Fruit fly (Drosophila melanogaster) whole organism, embryonic: ENCODE data around the gene pkaap.

Source experiments
- Awh ChIP-seq: fragments of 200-800 bp; sonication (Bioruptor generic); IDR thresholded peaks from 2 replicates; pipeline ENCODE4, ENCODE4 v1.3.6; 2022; ENCODE audit warnings: missing biosample characterization, missing genetic modification characterization
- Bgb ChIP-seq: fragments of 200-800 bp; sonication (Bioruptor generic); IDR thresholded peaks from 2 replicates; pipeline ENCODE4 v1.3.6; 2022; ENCODE audit warnings: missing biosample characterization, missing genetic modification characterization; ENCODE audit not compliant: partially characterized antibody
- CG10147 ChIP-seq: fragments of 200-800 bp; sonication (Bioruptor generic); optimal IDR thresholded peaks from 2 replicates; lab custom pipeline; 2019; ENCODE audit warnings: missing biosample characterization, mild to moderate bottlenecking, missing genetic modification characterization, moderate library complexity
- CG10321 ChIP-seq: fragments of 200-800 bp; sonication (Bioruptor generic); IDR thresholded peaks from 2 replicates; pipeline ENCODE4 v1.3.6; 2022; ENCODE audit warnings: missing biosample characterization, missing genetic modification characterization
- CG11695 ChIP-seq: fragments of 200-800 bp; sonication (Bioruptor generic); IDR thresholded peaks from 3 replicates; pipeline ENCODE4 v1.3.6; 2022; ENCODE audit warnings: missing biosample characterization, missing genetic modification characterization
- CG12155 ChIP-seq: fragments of 200-800 bp; sonication (Bioruptor generic); optimal IDR thresholded peaks from 3 replicates; lab custom pipeline; 2016; ENCODE audit warnings: missing biosample characterization, missing genetic modification characterization
- CG1233 ChIP-seq: fragments of 200-800 bp; sonication (Bioruptor generic); optimal IDR thresholded peaks from 4 replicates; lab custom pipeline; 2018; ENCODE audit warnings: missing biosample characterization, mild to moderate bottlenecking, missing genetic modification characterization
- CG12659 ChIP-seq: fragments of 200-800 bp; sonication (Bioruptor generic); optimal IDR thresholded peaks from 3 replicates; lab custom pipeline; 2017; ENCODE audit warnings: mild to moderate bottlenecking, missing biosample characterization, missing genetic modification reagents, missing genetic modification characterization
- CG12769 ChIP-seq: fragments of 200-800 bp; sonication (Bioruptor generic); optimal IDR thresholded peaks from 2 replicates; lab custom pipeline; 2019; ENCODE audit warnings: missing biosample characterization, mild to moderate bottlenecking, missing genetic modification characterization, moderate library complexity
- CG12942 ChIP-seq: fragments of 200-800 bp; sonication (Bioruptor generic); optimal IDR thresholded peaks from 3 replicates; lab custom pipeline; 2016; ENCODE audit warnings: missing biosample characterization, missing genetic modification characterization
- CG1529 ChIP-seq: fragments of 200-800 bp; sonication (Bioruptor generic); optimal IDR thresholded peaks from 3 replicates; lab custom pipeline; 2018; ENCODE audit warnings: missing biosample characterization, missing genetic modification characterization
- CG18599 ChIP-seq: fragments of 200-800 bp; sonication (Bioruptor generic); optimal IDR thresholded peaks from 3 replicates; lab custom pipeline; 2017; ENCODE audit warnings: missing biosample characterization, missing genetic modification characterization, mild to moderate bottlenecking, moderate library complexity, missing genetic modification reagents
- CG2202 ChIP-seq: fragments of 200-800 bp; sonication (Bioruptor generic); optimal IDR thresholded peaks from 2 replicates; lab custom pipeline; 2018; ENCODE audit warnings: missing biosample characterization, mild to moderate bottlenecking, missing genetic modification characterization
- CG4328 ChIP-seq: fragments of 200-800 bp; sonication (Bioruptor generic); optimal IDR thresholded peaks from 3 replicates; lab custom pipeline; 2017; ENCODE audit warnings: missing biosample characterization, missing genetic modification reagents, missing genetic modification characterization
- CG4707 ChIP-seq: fragments of 200-800 bp; sonication (Bioruptor generic); optimal IDR thresholded peaks from 2 replicates; lab custom pipeline; 2018; ENCODE audit warnings: missing biosample characterization, mild to moderate bottlenecking, missing genetic modification characterization, moderate library complexity
- CG4730 ChIP-seq: fragments of 200-800 bp; sonication (Bioruptor generic); IDR thresholded peaks from 2 replicates; pipeline ENCODE4 v1.3.6; 2022; ENCODE audit warnings: missing biosample characterization, missing genetic modification characterization
- CG5245 ChIP-seq: fragments of 200-800 bp; sonication (Bioruptor generic); optimal IDR thresholded peaks from 3 replicates; lab custom pipeline; 2016; ENCODE audit warnings: missing biosample characterization, missing genetic modification characterization
- CG7271 ChIP-seq: fragments of 200-800 bp; sonication (Bioruptor generic); optimal IDR thresholded peaks from 2 replicates; lab custom pipeline; 2018; ENCODE audit warnings: missing biosample characterization, mild to moderate bottlenecking, missing genetic modification characterization, moderate library complexity
- CG7357 ChIP-seq: fragments of 200-800 bp; sonication (Bioruptor generic); IDR thresholded peaks from 3 replicates; pipeline ENCODE4 v1.3.6; 2022; ENCODE audit warnings: missing biosample characterization, missing genetic modification characterization
- CG8089 ChIP-seq: fragments of 200-800 bp; sonication (Bioruptor generic); optimal IDR thresholded peaks from 3 replicates; lab custom pipeline; 2016; ENCODE audit warnings: missing biosample characterization, missing genetic modification characterization
- CG8388 ChIP-seq: fragments of 200-800 bp; sonication (Bioruptor generic); optimal IDR thresholded peaks from 2 replicates; lab custom pipeline; 2019; ENCODE audit warnings: missing biosample characterization, mild to moderate bottlenecking, missing genetic modification characterization, moderate library complexity
- CG8944 ChIP-seq: fragments of 200-800 bp; sonication (Bioruptor generic); optimal IDR thresholded peaks from 3 replicates; lab custom pipeline; 2016; ENCODE audit warnings: missing biosample characterization, missing genetic modification characterization
- Fer1 ChIP-seq: fragments of 200-800 bp; sonication (Bioruptor generic); optimal IDR thresholded peaks from 2 replicates; lab custom pipeline; 2017; ENCODE audit warnings: missing biosample characterization, mild to moderate bottlenecking, missing genetic modification characterization
- H15 ChIP-seq: fragments of 200-800 bp; sonication (Bioruptor generic); IDR thresholded peaks from 3 replicates; pipeline ENCODE4 v1.3.6; 2022; ENCODE audit warnings: missing biosample characterization, missing genetic modification characterization
- HLH54F ChIP-seq: fragments of 200-800 bp; sonication (Bioruptor generic); optimal IDR thresholded peaks from 3 replicates; lab custom pipeline; 2016; ENCODE audit warnings: missing biosample characterization, missing genetic modification characterization
- HLHmδ ChIP-seq: fragments of 200-800 bp; sonication (Bioruptor generic); optimal IDR thresholded peaks from 2 replicates; lab custom pipeline; 2018; ENCODE audit warnings: missing biosample characterization, mild to moderate bottlenecking, missing genetic modification characterization, moderate library complexity
- Hmx ChIP-seq: fragments of 200-800 bp; sonication (Bioruptor generic); optimal IDR thresholded peaks from 2 replicates; lab custom pipeline; 2016; ENCODE audit warnings: missing biosample characterization, missing genetic modification characterization
- Hr51 ChIP-seq, 2 experiments: fragments of 200-800 bp; sonication (Bioruptor generic); optimal IDR thresholded peaks; 2 replicates in 1 of 2; 3 replicates in 1 of 2; lab custom pipeline; 2016 to 2018; ENCODE audit warnings: missing biosample characterization in 2 of 2, missing genetic modification characterization in 2 of 2, mild to moderate bottlenecking in 1 of 2, moderate library complexity in 1 of 2
- NK7.1 ChIP-seq: fragments of 200-800 bp; sonication (Bioruptor generic); optimal IDR thresholded peaks from 3 replicates; lab custom pipeline; 2016; ENCODE audit warnings: missing biosample characterization, missing genetic modification characterization
- Nf-YA ChIP-seq: fragments of 200-800 bp; sonication (Bioruptor generic); IDR thresholded peaks from 2 replicates; pipeline ENCODE4 v1.3.6; 2022; ENCODE audit warnings: missing biosample characterization, missing genetic modification characterization
- Ptx1 ChIP-seq: fragments of 200-800 bp; sonication (Bioruptor generic); IDR thresholded peaks from 2 replicates; pipeline ENCODE4 v1.3.6; 2022; ENCODE audit warnings: missing biosample characterization, missing genetic modification characterization
- Rx ChIP-seq: fragments of 200-800 bp; sonication (Bioruptor generic); IDR thresholded peaks from 2 replicates; pipeline ENCODE4 v1.3.6; 2022; ENCODE audit warnings: missing biosample characterization, missing genetic modification characterization
- Scr ChIP-seq: fragments of 200-800 bp; sonication (Bioruptor generic); IDR thresholded peaks from 2 replicates; pipeline ENCODE4 v1.3.6; 2022; ENCODE audit warnings: missing biosample characterization, missing genetic modification characterization; ENCODE audit not compliant: partially characterized antibody
- Ssrp ChIP-seq: fragments of 200-800 bp; sonication (Bioruptor generic); optimal IDR thresholded peaks from 2 replicates; lab custom pipeline; 2018; ENCODE audit warnings: missing biosample characterization, mild to moderate bottlenecking, missing genetic modification characterization, moderate library complexity
- amos ChIP-seq: fragments of 200-800 bp; sonication (Bioruptor generic); IDR thresholded peaks from 2 replicates; pipeline ENCODE4 v1.3.6; 2022; ENCODE audit warnings: missing biosample characterization, missing genetic modification characterization; ENCODE audit not compliant: partially characterized antibody
- ash1 ChIP-seq: fragments of 200-800 bp; sonication (Bioruptor generic); optimal IDR thresholded peaks from 2 replicates; lab custom pipeline; 2018; ENCODE audit warnings: missing biosample characterization, mild to moderate bottlenecking, missing genetic modification characterization
- bcd ChIP-seq: fragments of 200-800 bp; sonication (Bioruptor generic); optimal IDR thresholded peaks from 2 replicates; lab custom pipeline; 2017; ENCODE audit warnings: missing biosample characterization, mild to moderate bottlenecking, missing genetic modification characterization
- chn ChIP-seq: fragments of 200-800 bp; sonication (Bioruptor generic); optimal IDR thresholded peaks from 2 replicates; lab custom pipeline; 2016; ENCODE audit warnings: missing biosample characterization, missing genetic modification characterization
- esg ChIP-seq: fragments of 200-800 bp; sonication (Bioruptor generic); conservative IDR thresholded peaks from 2 replicates; pipeline ENCODE4 v1.3.6; 2022; ENCODE audit warnings: missing biosample characterization, missing genetic modification characterization
- ewg ChIP-seq: fragments of 200-800 bp; sonication (Bioruptor generic); optimal IDR thresholded peaks from 3 replicates; lab custom pipeline; 2017; ENCODE audit warnings: mild to moderate bottlenecking, missing biosample characterization, missing genetic modification reagents, missing genetic modification characterization
- fd3F ChIP-seq: fragments of 200-800 bp; sonication (Bioruptor generic); optimal IDR thresholded peaks from 2 replicates; lab custom pipeline; 2018; ENCODE audit warnings: missing biosample characterization, mild to moderate bottlenecking, missing genetic modification characterization, moderate library complexity
- gro ChIP-seq: fragments of 200-800 bp; sonication (Bioruptor generic); optimal IDR thresholded peaks from 2 replicates; lab custom pipeline; 2016; ENCODE audit warnings: missing biosample characterization, missing genetic modification characterization
- ham ChIP-seq: fragments of 200-800 bp; sonication (Bioruptor generic); IDR thresholded peaks from 2 replicates; pipeline ENCODE4 v1.3.6; 2022; ENCODE audit warnings: missing biosample characterization, missing genetic modification characterization
- inv ChIP-seq: fragments of 200-800 bp; sonication (Bioruptor generic); IDR thresholded peaks from 2 replicates; pipeline ENCODE4 v1.3.6; 2022; ENCODE audit warnings: missing biosample characterization, missing genetic modification characterization; ENCODE audit not compliant: partially characterized antibody
- lbe ChIP-seq: fragments of 200-800 bp; sonication (Bioruptor generic); optimal IDR thresholded peaks from 2 replicates; lab custom pipeline; 2016; ENCODE audit warnings: missing biosample characterization, mild to moderate bottlenecking, missing genetic modification characterization
- lmd ChIP-seq: fragments of 200-800 bp; sonication (Bioruptor generic); IDR thresholded peaks from 2 replicates; pipeline ENCODE4 v1.3.6; 2022; ENCODE audit warnings: missing biosample characterization, missing genetic modification characterization
- pfk ChIP-seq: fragments of 200-800 bp; sonication (Bioruptor generic); optimal IDR thresholded peaks from 2 replicates; lab custom pipeline; 2018; ENCODE audit warnings: missing biosample characterization, mild to moderate bottlenecking, missing genetic modification characterization, moderate library complexity
- salm ChIP-seq: fragments of 200-800 bp; sonication (Bioruptor generic); optimal IDR thresholded peaks from 2 replicates; lab custom pipeline; 2018; ENCODE audit warnings: missing biosample characterization, mild to moderate bottlenecking, missing genetic modification characterization
- zf30C ChIP-seq: fragments of 200-800 bp; sonication (Bioruptor generic); optimal IDR thresholded peaks from 3 replicates; lab custom pipeline; 2018; ENCODE audit warnings: missing biosample characterization, mild to moderate bottlenecking, missing genetic modification characterization

The pkaap gene

DNA sequence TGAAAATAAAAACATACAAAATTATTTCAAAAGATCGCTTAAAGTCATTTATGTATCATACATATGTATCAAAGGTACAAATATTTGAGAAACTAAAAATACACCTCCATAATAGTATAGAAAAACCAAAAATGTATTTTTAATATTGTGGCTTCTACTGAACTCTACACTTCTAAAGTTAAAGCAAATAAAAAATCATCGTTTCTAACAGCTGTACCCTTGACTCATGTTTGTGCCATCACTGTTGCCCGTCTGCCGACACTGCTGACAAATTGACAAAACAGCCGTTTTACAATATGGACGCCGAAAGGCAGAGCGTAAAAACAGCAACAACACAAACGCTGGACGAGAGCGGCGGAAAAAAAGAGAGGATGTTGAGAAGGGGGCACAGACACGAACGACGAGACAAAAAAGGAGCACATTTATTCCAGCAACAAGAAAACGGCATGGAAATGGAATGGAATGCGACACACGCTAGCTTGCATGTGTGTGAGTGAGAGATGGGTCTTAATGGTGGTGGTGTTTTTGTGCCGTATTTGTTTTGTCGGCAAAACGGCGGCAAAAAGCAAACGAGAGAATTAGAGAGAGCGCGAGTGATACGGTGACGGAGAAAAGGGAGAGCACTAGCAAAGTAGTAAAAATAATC lies 1.6 kb upstream of the pkaap start (continued):
- TF ChIP-seq Scr (GFP tag; lab: Robert Waterston, UW) (no peak), gro (GFP tag; lab: Kevin White, UChicago) (peak; percentile 69), ham (no peak), Rx (GFP tag; lab: Robert Waterston, UW) (no peak), Ptx1 (GFP tag; lab: Robert Waterston, UW) (no peak), CG2202 (tag; lab: Kevin White, UChicago) (peak; percentile 50), CG5245 (peak; percentile 51), CG12155 (GFP tag; lab: Kevin White, UChicago) (peak; percentile 77), CG12942 (peak; percentile 81), bcd (GFP tag; lab: Kevin White, UChicago) (peak; percentile 84), CG11695 (GFP tag; lab: Robert Waterston, UW) (no peak), CG4707 (GFP tag; lab: Kevin White, UChicago) (peak; percentile 19), CG4328 (GFP tag; lab: Kevin White, UChicago) (peak; percentile 71), salm (peak; percentile 75), HLHmδ (GFP tag; lab: Kevin White, UChicago) (no peak), CG1529 (peak; percentile 70), H15 (GFP tag; lab: Robert Waterston, UW) (no peak), ewg (GFP tag; lab: Kevin White, UChicago) (peak; percentile 66), esg (GFP tag; lab: Robert Waterston, UW) (no peak), CG10321 (GFP tag; lab: Robert Waterston, UW) (no peak), Hr51 (GFP tag; optimal IDR thresholded peaks at IDR 0.05; lab: Kevin White, UChicago) (peak; percentile 77 to 90), amos (GFP tag; lab: Robert Waterston, UW) (no peak), inv (GFP tag; lab: Robert Waterston, UW) (no peak), CG8388 (peak; percentile 81), Nf-YA (no peak), Fer1 (peak; percentile 86), CG12769 (peak; percentile 73), CG7357 (GFP tag; lab: Robert Waterston, UW) (peak; percentile 73; the same call in 1 of the 3 replicates), CG18599 (GFP tag; lab: Kevin White, UChicago) (peak; percentile 87), CG8944 (GFP tag; lab: Kevin White, UChicago) (peak; percentile 53), CG4730 (GFP tag; lab: Robert Waterston, UW) (no peak), Ssrp (tag; lab: Kevin White, UChicago) (peak; percentile 67), CG12659 (GFP tag; lab: Kevin White, UChicago) (peak; percentile 88), fd3F (GFP tag; lab: Kevin White, UChicago) (peak; percentile 76), CG8089 (GFP tag; lab: Kevin White, UChicago) (peak; percentile 55), lmd (GFP tag; lab: Robert Waterston, UW) (no peak), CG7271 (tag; lab: Kevin White, UChicago) (peak; percentile 50), chn (GFP tag; lab: Kevin White, UChicago) (peak; percentile 68), HLH54F (GFP tag; lab: Kevin White, UChicago) (peak; percentile 86), pfk (GFP tag; lab: Kevin White, UChicago) (peak; percentile 97), zf30C (GFP tag; lab: Kevin White, UChicago) (no peak), lbe (GFP tag; lab: Kevin White, UChicago) (no peak), Bgb (GFP tag; lab: Robert Waterston, UW) (no peak), NK7.1 (GFP tag; lab: Kevin White, UChicago) (peak; percentile 69), CG10147 (GFP tag; lab: Kevin White, UChicago) (peak; percentile 69), Awh (no peak), ash1 (peak; percentile 48), Hmx (GFP tag; lab: Kevin White, UChicago) (peak; percentile 41), CG1233 (GFP tag; lab: Kevin White, UChicago) (peak; percentile 78)
